Worm (Caenorhabditis elegans) whole organism, L2 larva: Measurements from ENCODE around the gene pro-2.

Experiments
- C34F6.9 ChIP-seq: fragments of 150-350 bp; optimal IDR thresholded peaks from 2 replicates; lab custom pipeline; 2014; ENCODE audit warnings: missing biosample characterization, missing genetic modification characterization
- F13H6.1 ChIP-seq: sonication (generic microtip); optimal IDR thresholded peaks from 2 replicates; lab custom pipeline; 2016; ENCODE audit warnings: missing genetic modification characterization, missing compliant biosample characterization
- R02D3.7 ChIP-seq: fragments of 150-350 bp; optimal IDR thresholded peaks from 2 replicates; lab custom pipeline; 2014; ENCODE audit warnings: missing biosample characterization, missing genetic modification characterization
- Y55F3AM.14 ChIP-seq: fragments of 200-800 bp; sonication (Bioruptor generic); optimal IDR thresholded peaks from 2 replicates; lab custom pipeline; 2018; ENCODE audit warnings: mild to moderate bottlenecking, missing genetic modification characterization, missing compliant biosample characterization
- ZK546.5 ChIP-seq: sonication (generic microtip); optimal IDR thresholded peaks from 2 replicates; lab custom pipeline; 2017; ENCODE audit warnings: missing biosample characterization, missing genetic modification characterization
- alr-1 ChIP-seq: fragments of 150-350 bp; optimal IDR thresholded peaks from 2 replicates; lab custom pipeline; 2014; ENCODE audit warnings: missing biosample characterization, missing genetic modification characterization
- ama-1 ChIP-seq: fragments of 150-350 bp; optimal IDR thresholded peaks from 2 replicates; lab custom pipeline; 2018; ENCODE audit warnings: inconsistent platforms
- blmp-1 ChIP-seq: sonication (generic microtip); optimal IDR thresholded peaks from 2 replicates; lab custom pipeline; 2017; ENCODE audit warnings: missing genetic modification characterization, mild to moderate bottlenecking, missing compliant biosample characterization, antibody characterized with exemption, moderate library complexity; ENCODE audit not compliant: insufficient read depth
- ceh-16 ChIP-seq: fragments of 150-350 bp; optimal IDR thresholded peaks from 2 replicates; lab custom pipeline; 2014; ENCODE audit warnings: missing biosample characterization, missing genetic modification characterization
- ceh-82 ChIP-seq: fragments of 150-350 bp; optimal IDR thresholded peaks from 2 replicates; lab custom pipeline; 2014; ENCODE audit warnings: missing biosample characterization, missing genetic modification characterization
- crh-2 ChIP-seq: sonication (generic microtip); optimal IDR thresholded peaks from 2 replicates; lab custom pipeline; 2017; ENCODE audit warnings: missing biosample characterization, missing genetic modification characterization
- dmd-4 ChIP-seq: sonication (generic microtip); optimal IDR thresholded peaks from 2 replicates; lab custom pipeline; 2017; ENCODE audit warnings: missing biosample characterization, missing genetic modification characterization
- egl-27 ChIP-seq: sonication (generic microtip); optimal IDR thresholded peaks from 3 replicates; lab custom pipeline; 2017; ENCODE audit warnings: missing biosample characterization, missing genetic modification reagents, missing genetic modification characterization
- elt-1 ChIP-seq: fragments of 150-350 bp; optimal IDR thresholded peaks from 2 replicates; lab custom pipeline; 2014; ENCODE audit warnings: missing biosample characterization, missing genetic modification characterization
- elt-3 ChIP-seq: sonication (generic microtip); optimal IDR thresholded peaks from 2 replicates; lab custom pipeline; 2017; ENCODE audit warnings: missing biosample characterization, missing genetic modification characterization
- fos-1 ChIP-seq: fragments of 150-350 bp; optimal IDR thresholded peaks from 2 replicates; lab custom pipeline; 2014; ENCODE audit warnings: missing biosample characterization, missing genetic modification characterization
- gmeb-1 ChIP-seq: fragments of 150-350 bp; optimal IDR thresholded peaks from 2 replicates; lab custom pipeline; 2014; ENCODE audit warnings: missing biosample characterization, missing genetic modification characterization
- lin-11 ChIP-seq: fragments of 150-350 bp; sonication (generic microtip); optimal IDR thresholded peaks from 2 replicates; lab custom pipeline; 2014; ENCODE audit warnings: missing biosample characterization, missing genetic modification characterization, inconsistent platforms, mixed read lengths
- lin-13 ChIP-seq: fragments of 150-350 bp; optimal IDR thresholded peaks from 2 replicates; lab custom pipeline; 2014; ENCODE audit warnings: missing biosample characterization, missing genetic modification reagents, missing genetic modification characterization
- lin-39 ChIP-seq: fragments of 150-350 bp; optimal IDR thresholded peaks from 2 replicates; lab custom pipeline; 2014; ENCODE audit warnings: missing biosample characterization, missing genetic modification reagents, missing genetic modification characterization
- lsy-2 ChIP-seq, 2 experiments: fragments of 150-350 bp in 1 of 2; sonication (generic microtip) in 1 of 2; optimal IDR thresholded peaks; 2 replicates each; lab custom pipeline; 2014 to 2017; ENCODE audit warnings: missing biosample characterization in 2 of 2, missing genetic modification characterization in 2 of 2
- mab-5 ChIP-seq: fragments of 150-350 bp; optimal IDR thresholded peaks from 2 replicates; lab custom pipeline; 2014; ENCODE audit warnings: missing biosample characterization, missing genetic modification characterization
- mbf-1 ChIP-seq: sonication (generic microtip); optimal IDR thresholded peaks from 2 replicates; lab custom pipeline; 2017; ENCODE audit warnings: missing biosample characterization, missing genetic modification characterization
- mdl-1 ChIP-seq, 2 experiments: fragments of 150-350 bp in 1 of 2; sonication (generic microtip) in 1 of 2; optimal IDR thresholded peaks; 2 replicates each; lab custom pipeline; 2017; ENCODE audit warnings: missing biosample characterization in 2 of 2, missing genetic modification characterization in 2 of 2
- nhr-10 ChIP-seq: sonication (generic microtip); optimal IDR thresholded peaks from 2 replicates; lab custom pipeline; 2017; ENCODE audit warnings: missing biosample characterization, missing genetic modification characterization
- nhr-11 ChIP-seq: fragments of 150-350 bp; optimal IDR thresholded peaks from 2 replicates; lab custom pipeline; 2014; ENCODE audit warnings: missing biosample characterization, missing genetic modification characterization
- nhr-12 ChIP-seq: fragments of 150-350 bp; optimal IDR thresholded peaks from 2 replicates; lab custom pipeline; 2014; ENCODE audit warnings: missing biosample characterization, missing genetic modification characterization
- nhr-129 ChIP-seq: fragments of 150-350 bp; optimal IDR thresholded peaks from 2 replicates; lab custom pipeline; 2014; ENCODE audit warnings: missing biosample characterization, missing genetic modification characterization
- nhr-21 ChIP-seq: fragments of 150-350 bp; optimal IDR thresholded peaks from 2 replicates; lab custom pipeline; 2014; ENCODE audit warnings: missing biosample characterization, missing genetic modification characterization
- nhr-23 ChIP-seq: fragments of 150-350 bp; optimal IDR thresholded peaks from 2 replicates; lab custom pipeline; 2014; ENCODE audit warnings: missing biosample characterization, missing genetic modification reagents, missing genetic modification characterization
- nhr-237 ChIP-seq: fragments of 150-350 bp; optimal IDR thresholded peaks from 2 replicates; lab custom pipeline; 2014; ENCODE audit warnings: missing biosample characterization, missing genetic modification characterization
- nhr-25 ChIP-seq: fragments of 150-350 bp; sonication (generic microtip); optimal IDR thresholded peaks from 3 replicates; lab custom pipeline; 2014; ENCODE audit warnings: missing biosample characterization, missing genetic modification characterization
- nhr-6 ChIP-seq: fragments of 150-350 bp; optimal IDR thresholded peaks from 2 replicates; lab custom pipeline; 2014; ENCODE audit warnings: missing biosample characterization, missing genetic modification characterization
- nhr-77 ChIP-seq: fragments of 150-350 bp; optimal IDR thresholded peaks from 2 replicates; lab custom pipeline; 2014; ENCODE audit warnings: missing biosample characterization, missing genetic modification characterization
- sem-4 ChIP-seq: fragments of 150-350 bp; optimal IDR thresholded peaks from 2 replicates; lab custom pipeline; 2014; ENCODE audit warnings: missing biosample characterization, missing genetic modification reagents, missing genetic modification characterization
- sma-3 ChIP-seq: sonication (generic microtip); optimal IDR thresholded peaks from 2 replicates; lab custom pipeline; 2016; ENCODE audit warnings: missing genetic modification reagents, missing genetic modification characterization, missing compliant biosample characterization
- sma-9 ChIP-seq, 2 experiments: fragments of 150-350 bp in 1 of 2; sonication (generic microtip) in 1 of 2; optimal IDR thresholded peaks; 2 replicates each; lab custom pipeline; 2014 to 2016; ENCODE audit warnings: missing genetic modification characterization in 2 of 2, mild to moderate bottlenecking in 1 of 2, missing biosample characterization in 1 of 2, missing compliant biosample characterization in 1 of 2, missing genetic modification reagents in 1 of 2, moderate library complexity in 1 of 2
- snpc-4 ChIP-seq: fragments of 150-350 bp; optimal IDR thresholded peaks from 2 replicates; lab custom pipeline; 2014; ENCODE audit warnings: missing biosample characterization, missing genetic modification characterization
- unc-55 ChIP-seq: fragments of 150-350 bp; sonication (generic microtip); optimal IDR thresholded peaks from 3 replicates; lab custom pipeline; 2014; ENCODE audit warnings: missing biosample characterization, missing genetic modification reagents, missing genetic modification characterization
- unc-62 ChIP-seq: fragments of 150-350 bp; optimal IDR thresholded peaks from 2 replicates; lab custom pipeline; 2014; ENCODE audit warnings: missing biosample characterization, missing genetic modification reagents, missing genetic modification characterization
- ztf-1 ChIP-seq: fragments of 200-800 bp; sonication (Bioruptor generic); conservative IDR thresholded peaks from 2 replicates; pipeline ENCODE4 v1.3.6; 2022; ENCODE audit warnings: missing genetic modification characterization, missing compliant biosample characterization
- ztf-11 ChIP-seq: sonication (generic microtip); optimal IDR thresholded peaks from 2 replicates; lab custom pipeline; 2017; ENCODE audit warnings: missing biosample characterization, missing genetic modification characterization
- ztf-4 ChIP-seq: fragments of 150-350 bp; optimal IDR thresholded peaks from 2 replicates; lab custom pipeline; 2014; ENCODE audit warnings: missing biosample characterization, missing genetic modification characterization

The pro-2 gene

ce11 chrII:10388041-10388706, 43.3 kb upstream of the pro-2 start:
- no peak for TF ChIP-seq dmd-4 (tag; lab: Kevin White, UChicago)
- TF ChIP-seq sem-4 (tag; lab: Kevin White, UChicago): peak; percentile 90
- no peak for TF ChIP-seq mdl-1 (tag; optimal IDR thresholded peaks at IDR 0.05; lab: Kevin White, UChicago)
- TF ChIP-seq C34F6.9 (tag; lab: Kevin White, UChicago): peak; percentile 76
- no peak for TF ChIP-seq nhr-10
- peak; percentile 24 for TF ChIP-seq snpc-4 (tag; lab: Kevin White, UChicago)
- peak; percentile 73 for TF ChIP-seq crh-2
- peak; percentile 94 for TF ChIP-seq R02D3.7 (tag; lab: Kevin White, UChicago)
- no peak for TF ChIP-seq nhr-11 (tag; lab: Kevin White, UChicago)
- peak; percentile 14 to 86 for TF ChIP-seq lsy-2 (tag; optimal IDR thresholded peaks at IDR 0.05; lab: Kevin White, UChicago)
- TF ChIP-seq elt-1 (tag; lab: Kevin White, UChicago): no peak
- peak; percentile 7 for TF ChIP-seq ZK546.5
- TF ChIP-seq unc-62: no peak
- TF ChIP-seq sma-3: peak; percentile 83
- no peak for TF ChIP-seq ceh-82 (tag; lab: Kevin White, UChicago)
- peak; percentile 31 for TF ChIP-seq egl-27 (tag; lab: Kevin White, UChicago)
- TF ChIP-seq nhr-21 (tag; lab: Kevin White, UChicago): peak; percentile 58
- TF ChIP-seq nhr-12 (tag; lab: Kevin White, UChicago): no peak
- peak; percentile 50 for TF ChIP-seq ama-1 (lab: Kevin White, UChicago)
- peak; percentile 32 for TF ChIP-seq nhr-6
- TF ChIP-seq sma-9 (GFP tag; optimal IDR thresholded peaks at IDR 0.05; lab: Kevin White, UChicago): peak; percentile 67
- TF ChIP-seq sma-9 (tag; optimal IDR thresholded peaks at IDR 0.05; lab: Kevin White, UChicago): no peak
- peak; percentile 69 for TF ChIP-seq gmeb-1
- peak; percentile 74 for TF ChIP-seq lin-13 (GFP tag; lab: Kevin White, UChicago)
- peak; percentile 79 for TF ChIP-seq F13H6.1
- peak; percentile 41 for TF ChIP-seq mab-5 (tag; lab: Kevin White, UChicago)
- TF ChIP-seq nhr-25 (tag; lab: Kevin White, UChicago): peak; percentile 76
- TF ChIP-seq ztf-4 (tag; lab: Kevin White, UChicago): peak; percentile 75
- TF ChIP-seq unc-55 (GFP tag; lab: Kevin White, UChicago): peak; percentile 75
- TF ChIP-seq lin-39: no peak
- TF ChIP-seq lin-11: peak; percentile 33
- TF ChIP-seq nhr-129 (tag; lab: Kevin White, UChicago): peak; percentile 27
- TF ChIP-seq fos-1 (tag; lab: Kevin White, UChicago): peak; percentile 64
- no peak for TF ChIP-seq ztf-11 (tag; lab: Kevin White, UChicago)
- no peak for TF ChIP-seq blmp-1 (tag; lab: Kevin White, UChicago)
- no peak for TF ChIP-seq Y55F3AM.14 (GFP tag; lab: Kevin White, UChicago)

ce11 chrII:10384680-10385383, 39.9 kb upstream of the pro-2 start, which contains the start of gene ztf-27:
Gene ztf-27, plus strand, starts transcription at chrII:10385333.
- no peak for TF ChIP-seq lin-11
- no peak for TF ChIP-seq ceh-16 (tag; lab: Kevin White, UChicago)
- TF ChIP-seq nhr-10: no peak
- no peak for TF ChIP-seq nhr-77 (tag; lab: Kevin White, UChicago)
- peak; percentile 43 for TF ChIP-seq F13H6.1
- TF ChIP-seq mdl-1 (tag; optimal IDR thresholded peaks at IDR 0.05; lab: Kevin White, UChicago): no peak
- TF ChIP-seq sma-3: peak; percentile 45
- no peak for TF ChIP-seq C34F6.9 (tag; lab: Kevin White, UChicago)
- no peak for TF ChIP-seq unc-55 (GFP tag; lab: Kevin White, UChicago)
- peak; percentile 48 for TF ChIP-seq nhr-25 (tag; lab: Kevin White, UChicago)
- no peak for TF ChIP-seq elt-3
- peak; percentile 37 for TF ChIP-seq blmp-1 (tag; lab: Kevin White, UChicago)
- no peak for TF ChIP-seq nhr-11 (tag; lab: Kevin White, UChicago)
- TF ChIP-seq ztf-1 (GFP tag; lab: Robert Waterston, UW): no peak
- no peak for TF ChIP-seq nhr-6
- TF ChIP-seq dmd-4 (tag; lab: Kevin White, UChicago): no peak
- no peak for TF ChIP-seq sma-9 (GFP tag; optimal IDR thresholded peaks at IDR 0.05; lab: Kevin White, UChicago)
- TF ChIP-seq sma-9 (tag; optimal IDR thresholded peaks at IDR 0.05; lab: Kevin White, UChicago): no peak
- peak; percentile 8 for TF ChIP-seq gmeb-1
- TF ChIP-seq R02D3.7 (tag; lab: Kevin White, UChicago): no peak
- TF ChIP-seq mbf-1: no peak
- no peak for TF ChIP-seq ZK546.5
- TF ChIP-seq alr-1 (tag; lab: Kevin White, UChicago): no peak
- no peak for TF ChIP-seq lin-13 (GFP tag; lab: Kevin White, UChicago)
- TF ChIP-seq nhr-237: no peak
- peak; percentile 6 for TF ChIP-seq fos-1 (tag; lab: Kevin White, UChicago)
- TF ChIP-seq ztf-4 (tag; lab: Kevin White, UChicago): no peak
- no peak for TF ChIP-seq snpc-4 (tag; lab: Kevin White, UChicago)
- TF ChIP-seq nhr-129 (tag; lab: Kevin White, UChicago): peak; percentile 50
- TF ChIP-seq nhr-23 (tag; lab: Kevin White, UChicago): no peak
- no peak for TF ChIP-seq Y55F3AM.14 (GFP tag; lab: Kevin White, UChicago)
- peak; percentile 85 for TF ChIP-seq crh-2
- no peak for TF ChIP-seq ceh-82 (tag; lab: Kevin White, UChicago)
- TF ChIP-seq elt-1 (tag; lab: Kevin White, UChicago): no peak
- TF ChIP-seq lsy-2 (tag; optimal IDR thresholded peaks at IDR 0.05; lab: Kevin White, UChicago): no peak
- TF ChIP-seq ztf-11 (tag; lab: Kevin White, UChicago): no peak
- no peak for TF ChIP-seq mab-5 (tag; lab: Kevin White, UChicago)
